Worm (Caenorhabditis elegans) whole organism, L4 larva: ENCODE data around the gene F25B5.5.

ENCODE experiments used
- R02D3.7 ChIP-seq: fragments of 150-350 bp; sonication (generic microtip); optimal IDR thresholded peaks from 3 replicates; lab custom pipeline; 2014; ENCODE audit warnings: missing biosample characterization, missing genetic modification characterization
- T20F7.1 ChIP-seq: fragments of 200-800 bp; sonication (Bioruptor generic); optimal IDR thresholded peaks from 2 replicates; lab custom pipeline; 2018; ENCODE audit warnings: mild to moderate bottlenecking, missing genetic modification characterization, missing compliant biosample characterization
- T26A8.4 ChIP-seq: fragments of 200-800 bp; sonication (Bioruptor generic); IDR thresholded peaks from 2 replicates; pipeline ENCODE4 v1.3.6; 2022; ENCODE audit warnings: missing genetic modification characterization, missing compliant biosample characterization
- Y105C5A.15 ChIP-seq: fragments of 200-800 bp; sonication (Bioruptor generic); IDR thresholded peaks from 2 replicates; pipeline ENCODE4 v1.3.6; 2022; ENCODE audit warnings: missing genetic modification characterization, missing compliant biosample characterization
- Y48G9A.11 ChIP-seq: fragments of 200-800 bp; sonication (Bioruptor generic); IDR thresholded peaks from 2 replicates; pipeline ENCODE4 v1.3.6; 2022; ENCODE audit warnings: missing genetic modification reagents, missing genetic modification characterization, missing compliant biosample characterization
- Y5F2A.4 ChIP-seq: fragments of 200-800 bp; sonication (Bioruptor generic); optimal IDR thresholded peaks from 2 replicates; lab custom pipeline; 2018; ENCODE audit warnings: mild to moderate bottlenecking, missing genetic modification characterization, missing compliant biosample characterization
- attf-4 ChIP-seq: sonication (generic microtip); optimal IDR thresholded peaks from 3 replicates; lab custom pipeline; 2017; ENCODE audit warnings: missing biosample characterization, missing genetic modification characterization
- ceh-20 ChIP-seq: fragments of 200-800 bp; sonication (Bioruptor generic); IDR thresholded peaks from 2 replicates; pipeline ENCODE4 v1.3.6; 2022; ENCODE audit warnings: missing genetic modification reagents, missing genetic modification characterization, missing compliant biosample characterization
- ceh-28 ChIP-seq: fragments of 150-350 bp; optimal IDR thresholded peaks from 2 replicates; lab custom pipeline; 2014; ENCODE audit warnings: missing biosample characterization, missing genetic modification reagents, missing genetic modification characterization
- ceh-44 ChIP-seq: fragments of 200-800 bp; sonication (Bioruptor generic); IDR thresholded peaks from 2 replicates; pipeline ENCODE4 v1.3.6; 2022; ENCODE audit warnings: missing genetic modification reagents, missing genetic modification characterization, missing compliant biosample characterization
- ceh-62 ChIP-seq: sonication (generic microtip); optimal IDR thresholded peaks from 2 replicates; lab custom pipeline; 2017; ENCODE audit warnings: missing biosample characterization, missing genetic modification characterization
- ceh-82 ChIP-seq: sonication (generic microtip); optimal IDR thresholded peaks from 2 replicates; lab custom pipeline; 2017; ENCODE audit warnings: missing biosample characterization, missing genetic modification characterization
- ces-1 ChIP-seq: fragments of 150-350 bp; sonication (generic microtip); optimal IDR thresholded peaks from 4 replicates; lab custom pipeline; 2014; ENCODE audit warnings: missing biosample characterization, missing genetic modification reagents, missing genetic modification characterization
- ctbp-1 ChIP-seq: fragments of 200-800 bp; sonication (Bioruptor generic); IDR thresholded peaks from 2 replicates; pipeline ENCODE4 v1.3.6; 2022; ENCODE audit warnings: missing genetic modification reagents, missing genetic modification characterization, missing compliant biosample characterization
- daf-19 ChIP-seq: fragments of 200-800 bp; sonication (Bioruptor generic); conservative IDR thresholded peaks from 2 replicates; pipeline ENCODE4 v1.3.6; 2022; ENCODE audit warnings: missing genetic modification characterization, missing compliant biosample characterization
- dmd-6 ChIP-seq: fragments of 200-800 bp; sonication (Bioruptor generic); IDR thresholded peaks from 2 replicates; pipeline ENCODE4 v1.3.6; 2022; ENCODE audit warnings: missing genetic modification reagents, missing genetic modification characterization, missing compliant biosample characterization
- dpl-1 ChIP-seq: fragments of 150-350 bp; optimal IDR thresholded peaks from 2 replicates; lab custom pipeline; 2014; ENCODE audit warnings: missing biosample characterization, missing genetic modification reagents, missing genetic modification characterization
- dve-1 ChIP-seq: sonication (generic microtip); optimal IDR thresholded peaks from 2 replicates; lab custom pipeline; 2017; ENCODE audit warnings: antibody characterized with exemption, mild to moderate bottlenecking, missing genetic modification characterization, missing compliant biosample characterization; ENCODE audit not compliant: insufficient read depth
- fkh-10 ChIP-seq: fragments of 150-350 bp; optimal IDR thresholded peaks from 2 replicates; lab custom pipeline; 2014; ENCODE audit warnings: missing biosample characterization, missing genetic modification reagents, missing genetic modification characterization
- hlh-11 ChIP-seq: fragments of 200-800 bp; sonication (Bioruptor generic); optimal IDR thresholded peaks from 2 replicates; lab custom pipeline; 2018; ENCODE audit warnings: mild to moderate bottlenecking, missing genetic modification characterization, missing compliant biosample characterization
- hlh-30 ChIP-seq: sonication (generic microtip); optimal IDR thresholded peaks from 2 replicates; lab custom pipeline; 2017; ENCODE audit warnings: antibody characterized with exemption, mild to moderate bottlenecking, missing genetic modification characterization, missing compliant biosample characterization; ENCODE audit not compliant: insufficient read depth
- hmg-1.1 ChIP-seq: fragments of 200-800 bp; sonication (Bioruptor generic); IDR thresholded peaks from 2 replicates; pipeline ENCODE4 v1.3.6; 2022; ENCODE audit warnings: missing genetic modification reagents, missing genetic modification characterization, missing compliant biosample characterization
- lin-15B ChIP-seq: fragments of 150-350 bp; sonication (generic microtip); optimal IDR thresholded peaks from 3 replicates; lab custom pipeline; 2014; ENCODE audit warnings: missing biosample characterization, missing genetic modification characterization
- lsy-2 ChIP-seq, 2 experiments: fragments of 150-350 bp in 1 of 2; sonication (generic microtip) in 1 of 2; optimal IDR thresholded peaks; 2 replicates each; lab custom pipeline; 2014 to 2017; ENCODE audit warnings: missing biosample characterization in 2 of 2, missing genetic modification characterization in 2 of 2
- madf-5 ChIP-seq, 2 experiments: fragments of 200-800 bp; sonication (Bioruptor generic); IDR thresholded peaks; 2 replicates each; pipeline ENCODE4 v1.3.6; 2022; ENCODE audit warnings: missing compliant biosample characterization in 2 of 2, missing genetic modification characterization in 2 of 2
- mdl-1 ChIP-seq, 2 experiments: fragments of 150-350 bp in 1 of 2; sonication (generic microtip) in 1 of 2; optimal IDR thresholded peaks; 2 replicates each; lab custom pipeline; 2014 to 2017; ENCODE audit warnings: missing biosample characterization in 2 of 2, missing genetic modification characterization in 2 of 2
- mep-1 ChIP-seq: fragments of 150-350 bp; sonication (generic microtip); optimal IDR thresholded peaks from 3 replicates; lab custom pipeline; 2014; ENCODE audit warnings: missing biosample characterization, missing genetic modification characterization
- mes-2 ChIP-seq: sonication (generic microtip); optimal IDR thresholded peaks from 2 replicates; lab custom pipeline; 2016; ENCODE audit warnings: missing genotype, mild to moderate bottlenecking, missing genetic modification characterization, missing compliant biosample characterization; ENCODE audit not compliant: poor library complexity, severe bottlenecking
- mxl-2 ChIP-seq: fragments of 200-800 bp; sonication (Bioruptor generic); conservative IDR thresholded peaks from 2 replicates; pipeline ENCODE4 v1.3.6; 2022; ENCODE audit warnings: missing genetic modification reagents, missing genetic modification characterization, missing compliant biosample characterization
- mxl-3 ChIP-seq: fragments of 200-800 bp; sonication (Bioruptor generic); optimal IDR thresholded peaks from 2 replicates; lab custom pipeline; 2018; ENCODE audit warnings: mild to moderate bottlenecking, missing genetic modification characterization, missing compliant biosample characterization
- nhr-10 ChIP-seq: fragments of 150-350 bp; optimal IDR thresholded peaks from 2 replicates; lab custom pipeline; 2014; ENCODE audit warnings: missing biosample characterization, missing genetic modification characterization
- nhr-102 ChIP-seq: sonication (generic microtip); optimal IDR thresholded peaks from 2 replicates; lab custom pipeline; 2016; ENCODE audit warnings: mild to moderate bottlenecking, missing genetic modification characterization, moderate library complexity, missing compliant biosample characterization
- nhr-111 ChIP-seq: fragments of 200-800 bp; sonication (Bioruptor generic); optimal IDR thresholded peaks from 2 replicates; lab custom pipeline; 2018; ENCODE audit warnings: mild to moderate bottlenecking, missing genetic modification characterization, missing compliant biosample characterization
- nhr-237 ChIP-seq: sonication (generic microtip); optimal IDR thresholded peaks from 2 replicates; lab custom pipeline; 2017; ENCODE audit warnings: missing biosample characterization, missing genetic modification characterization
- nhr-41 ChIP-seq: fragments of 200-800 bp; sonication (Bioruptor generic); IDR thresholded peaks from 2 replicates; pipeline ENCODE4 v1.3.6; 2022; ENCODE audit warnings: missing genetic modification reagents, missing genetic modification characterization, missing compliant biosample characterization
- nhr-6 ChIP-seq: fragments of 150-350 bp; optimal IDR thresholded peaks from 2 replicates; lab custom pipeline; 2014; ENCODE audit warnings: missing biosample characterization, missing genetic modification characterization
- nhr-76 ChIP-seq: fragments of 150-350 bp; optimal IDR thresholded peaks from 2 replicates; lab custom pipeline; 2014; ENCODE audit warnings: missing biosample characterization, missing genetic modification characterization
- nhr-77 ChIP-seq: fragments of 150-350 bp; optimal IDR thresholded peaks from 2 replicates; lab custom pipeline; 2014; ENCODE audit warnings: missing biosample characterization, missing genetic modification characterization
- php-3 ChIP-seq: fragments of 200-800 bp; sonication (Bioruptor generic); IDR thresholded peaks from 2 replicates; pipeline ENCODE4 v1.3.6; 2022; ENCODE audit warnings: missing genetic modification reagents, missing genetic modification characterization, missing compliant biosample characterization
- set-16 ChIP-seq: fragments of 200-800 bp; sonication (Bioruptor generic); IDR thresholded peaks from 2 replicates; pipeline ENCODE4 v1.3.6; 2022; ENCODE audit warnings: missing genetic modification reagents, missing genetic modification characterization, missing compliant biosample characterization
- skn-1 ChIP-seq: fragments of 150-350 bp; optimal IDR thresholded peaks from 2 replicates; lab custom pipeline; 2014; ENCODE audit warnings: missing biosample characterization, missing genetic modification characterization
- snpc-4 ChIP-seq: fragments of 150-350 bp; optimal IDR thresholded peaks from 2 replicates; lab custom pipeline; 2014; ENCODE audit warnings: missing biosample characterization, missing genetic modification characterization
- tra-1 ChIP-seq: fragments of 200-800 bp; sonication (Bioruptor generic); IDR thresholded peaks from 2 replicates; pipeline ENCODE4 v1.3.6; 2022; ENCODE audit warnings: missing genetic modification reagents, missing genetic modification characterization, missing compliant biosample characterization
- unc-130 ChIP-seq: sonication (generic microtip); optimal IDR thresholded peaks from 2 replicates; lab custom pipeline; 2016; ENCODE audit warnings: missing genetic modification reagents, missing genetic modification characterization, missing compliant biosample characterization
- vab-7 ChIP-seq: fragments of 200-800 bp; sonication (Bioruptor generic); IDR thresholded peaks from 2 replicates; pipeline ENCODE4 v1.3.6; 2022; ENCODE audit warnings: missing genetic modification reagents, missing genetic modification characterization, missing compliant biosample characterization
- zfp-2 ChIP-seq: sonication (generic microtip); optimal IDR thresholded peaks from 2 replicates; lab custom pipeline; 2016; ENCODE audit warnings: mild to moderate bottlenecking, missing genetic modification characterization, missing compliant biosample characterization

F25B5.5 gene

ce11 chrIII:5991142-5991930, 45.4 kb upstream of the F25B5.5 start, which contains the start of gene T04C9.2 (continued):
- TF ChIP-seq zfp-2 (tag; lab: Kevin White, UChicago): no peak
- TF ChIP-seq daf-19 (GFP tag; lab: Robert Waterston, UW): no peak
- TF ChIP-seq nhr-76: no peak
- TF ChIP-seq lsy-2 (tag; optimal IDR thresholded peaks at IDR 0.05; lab: Kevin White, UChicago): peak in 1 of 2 experiments; percentile 20
- no peak for TF ChIP-seq T20F7.1 (GFP tag; lab: Kevin White, UChicago)

DNA sequence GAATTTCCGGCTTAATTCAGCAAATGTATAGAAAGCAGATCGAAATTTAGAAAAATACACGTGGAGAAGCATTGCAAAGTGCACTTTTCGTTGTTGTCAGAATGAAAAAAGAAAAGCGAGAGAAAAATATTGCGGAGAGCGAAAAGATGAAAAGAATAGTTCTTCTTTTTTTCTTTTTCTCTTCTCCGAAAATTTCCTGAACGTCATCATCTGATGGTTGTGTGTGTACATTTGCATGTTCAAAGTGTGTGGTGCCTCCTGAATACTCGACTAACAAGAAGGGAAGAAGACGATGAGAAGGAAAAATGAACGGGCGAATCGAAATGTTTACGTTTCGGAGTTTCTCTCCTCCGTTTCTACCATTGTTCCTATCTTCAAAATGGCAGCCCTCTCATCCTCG, 44.2 kb upstream of the F25B5.5 start:
- TF ChIP-seq skn-1: no peak
- no peak for TF ChIP-seq ceh-20 (GFP tag; lab: Robert Waterston, UW)
- no peak for TF ChIP-seq nhr-111 (GFP tag; lab: Kevin White, UChicago)
- no peak for TF ChIP-seq mxl-2 (GFP tag; lab: Robert Waterston, UW)
- TF ChIP-seq fkh-10 (GFP tag; lab: Kevin White, UChicago): peak; percentile 41
- TF ChIP-seq Y48G9A.11 (GFP tag; lab: Robert Waterston, UW): no peak
- TF ChIP-seq Y5F2A.4 (GFP tag; lab: Kevin White, UChicago): no peak
- TF ChIP-seq tra-1 (GFP tag; lab: Robert Waterston, UW): no peak
- peak; percentile 9 for TF ChIP-seq hlh-11 (tag; lab: Kevin White, UChicago)
- no peak for TF ChIP-seq ceh-82
- no peak for TF ChIP-seq nhr-102 (tag; lab: Kevin White, UChicago)
- TF ChIP-seq nhr-6 (tag; lab: Kevin White, UChicago): no peak
- peak; percentile 31; the same call in 1 of the 2 replicates for TF ChIP-seq ctbp-1 (GFP tag; lab: Robert Waterston, UW)
- no peak for TF ChIP-seq nhr-10 (tag; lab: Kevin White, UChicago)
- TF ChIP-seq hlh-30 (tag; lab: Kevin White, UChicago): peak; percentile 21
- no peak for TF ChIP-seq madf-5 (GFP tag; IDR thresholded peaks at IDR 0.05; lab: Robert Waterston, UW)
- no peak for TF ChIP-seq ceh-28
- no peak for TF ChIP-seq nhr-237 (tag; lab: Kevin White, UChicago)
- TF ChIP-seq vab-7 (GFP tag; lab: Robert Waterston, UW): no peak
- TF ChIP-seq dmd-6 (GFP tag; lab: Robert Waterston, UW): 0 out of 2 replicates have a peak, but pooled peaks have one; percentile 12
- TF ChIP-seq ceh-44 (GFP tag; lab: Robert Waterston, UW): no peak
- TF ChIP-seq nhr-77 (tag; lab: Kevin White, UChicago): no peak
- no peak for TF ChIP-seq lin-15B (tag; lab: Kevin White, UChicago)
- TF ChIP-seq, all 104 proteins: peak for 5

ce11 chrIII:5988991-5989726, 43.2 kb upstream of the F25B5.5 start:
- TF ChIP-seq Y105C5A.15 (GFP tag; lab: Robert Waterston, UW): no peak
- TF ChIP-seq ceh-82: no peak
- no peak for TF ChIP-seq R02D3.7 (tag; lab: Kevin White, UChicago)
- no peak for TF ChIP-seq unc-130 (GFP tag; lab: Kevin White, UChicago)
- no peak for TF ChIP-seq T26A8.4 (GFP tag; lab: Robert Waterston, UW)
- TF ChIP-seq hmg-1.1: 0 out of 2 replicates have a peak, but pooled peaks have one; percentile 28
- peak; percentile 66 for TF ChIP-seq mes-2 (tag; lab: Kevin White, UChicago)
- peak; percentile 75 for TF ChIP-seq dpl-1
- TF ChIP-seq mxl-3 (GFP tag; lab: Kevin White, UChicago): no peak
- no peak for TF ChIP-seq lsy-2 (tag; optimal IDR thresholded peaks at IDR 0.05; lab: Kevin White, UChicago)
- no peak for TF ChIP-seq mdl-1 (tag; optimal IDR thresholded peaks at IDR 0.05; lab: Kevin White, UChicago)
- no peak for TF ChIP-seq nhr-6 (tag; lab: Kevin White, UChicago)
- no peak for TF ChIP-seq ceh-62 (tag; lab: Kevin White, UChicago)
- 0 out of 2 replicates have a peak, but pooled peaks have one; percentile 34 for TF ChIP-seq nhr-41 (GFP tag; lab: Robert Waterston, UW)
- no peak for TF ChIP-seq dve-1 (tag; lab: Kevin White, UChicago)
- TF ChIP-seq set-16 (GFP tag; lab: Robert Waterston, UW): no peak
- no peak for TF ChIP-seq snpc-4 (tag; lab: Kevin White, UChicago)
- TF ChIP-seq php-3 (GFP tag; lab: Robert Waterston, UW): no peak
- TF ChIP-seq mep-1 (tag; lab: Kevin White, UChicago): peak; percentile 14
- no peak for TF ChIP-seq ces-1 (GFP tag; lab: Kevin White, UChicago)
- no peak for TF ChIP-seq attf-4 (tag; lab: Kevin White, UChicago)
